Fruit fly (Drosophila melanogaster) whole organism, embryonic: ENCODE results near the gene RpL28.
A peak's percentile ranks its signal among the peaks of the same experiment; 100 is the strongest.

Source experiments
- Antp ChIP-seq: fragments of 200-800 bp; sonication (Bioruptor generic); optimal IDR thresholded peaks from 3 replicates; lab custom pipeline; 2016; ENCODE audit warnings: missing biosample characterization, missing genetic modification characterization
- Asciz ChIP-seq: fragments of 200-800 bp; sonication (Bioruptor generic); optimal IDR thresholded peaks from 2 replicates; lab custom pipeline; 2017; ENCODE audit warnings: missing biosample characterization, mild to moderate bottlenecking, missing genetic modification characterization, missing genetic modification reagents
- BEAF-32 ChIP-seq: fragments of 200-800 bp; sonication (Bioruptor generic); optimal IDR thresholded peaks from 3 replicates; lab custom pipeline; 2017; ENCODE audit warnings: missing biosample characterization, missing genetic modification characterization, mild to moderate bottlenecking, moderate library complexity, missing genetic modification reagents
- Bdp1 ChIP-seq: fragments of 200-800 bp; sonication (Bioruptor generic); optimal IDR thresholded peaks from 3 replicates; lab custom pipeline; 2016; ENCODE audit warnings: missing biosample characterization, missing genetic modification characterization
- CG10147 ChIP-seq: fragments of 200-800 bp; sonication (Bioruptor generic); optimal IDR thresholded peaks from 2 replicates; lab custom pipeline; 2019; ENCODE audit warnings: missing biosample characterization, mild to moderate bottlenecking, missing genetic modification characterization, moderate library complexity
- CG10654 ChIP-seq: fragments of 200-800 bp; sonication (Bioruptor generic); optimal IDR thresholded peaks from 2 replicates; lab custom pipeline; 2016; ENCODE audit warnings: missing biosample characterization, missing genetic modification characterization
- CG11504 ChIP-seq: fragments of 200-800 bp; sonication (Bioruptor generic); optimal IDR thresholded peaks from 3 replicates; lab custom pipeline; 2019; ENCODE audit warnings: missing biosample characterization, mild to moderate bottlenecking, missing genetic modification characterization, moderate library complexity
- CG12659 ChIP-seq: fragments of 200-800 bp; sonication (Bioruptor generic); optimal IDR thresholded peaks from 3 replicates; lab custom pipeline; 2017; ENCODE audit warnings: mild to moderate bottlenecking, missing biosample characterization, missing genetic modification reagents, missing genetic modification characterization
- CG12744 ChIP-seq: fragments of 200-800 bp; sonication (Bioruptor generic); optimal IDR thresholded peaks from 2 replicates; lab custom pipeline; 2016; ENCODE audit warnings: missing biosample characterization, missing genetic modification characterization
- CG16813 ChIP-seq: fragments of 200-800 bp; sonication (Bioruptor generic); IDR thresholded peaks from 3 replicates; pipeline ENCODE4 v1.3.6; 2022; ENCODE audit warnings: missing biosample characterization, missing genetic modification characterization; ENCODE audit not compliant: partially characterized antibody
- CG18476 ChIP-seq: fragments of 200-800 bp; sonication (Bioruptor generic); optimal IDR thresholded peaks from 2 replicates; lab custom pipeline; 2016; ENCODE audit warnings: missing biosample characterization, mild to moderate bottlenecking, missing genetic modification characterization
- CG2120 ChIP-seq: fragments of 200-800 bp; sonication (Bioruptor generic); optimal IDR thresholded peaks from 3 replicates; lab custom pipeline; 2016; ENCODE audit warnings: missing biosample characterization, missing genetic modification characterization
- CG2199 ChIP-seq: fragments of 200-800 bp; sonication (Bioruptor generic); IDR thresholded peaks from 3 replicates; pipeline ENCODE4 v1.3.6; 2022; ENCODE audit warnings: missing biosample characterization, missing genetic modification characterization
- CG3163 ChIP-seq: fragments of 200-800 bp; sonication (Bioruptor generic); optimal IDR thresholded peaks from 3 replicates; lab custom pipeline; 2016; ENCODE audit warnings: missing biosample characterization, missing genetic modification characterization
- CG32532 ChIP-seq: fragments of 200-800 bp; sonication (Bioruptor generic); IDR thresholded peaks from 2 replicates; pipeline ENCODE4 v1.3.6; 2022; ENCODE audit warnings: missing biosample characterization, missing genetic modification characterization
- CG3281 ChIP-seq: fragments of 200-800 bp; sonication (Bioruptor generic); optimal IDR thresholded peaks from 3 replicates; lab custom pipeline; 2017; ENCODE audit warnings: missing biosample characterization, mild to moderate bottlenecking, missing genetic modification characterization
- CG4404 ChIP-seq: fragments of 200-800 bp; sonication (Bioruptor generic); IDR thresholded peaks from 2 replicates; pipeline ENCODE4 v1.3.6; 2022; ENCODE audit warnings: missing biosample characterization, missing genetic modification characterization
- CG4424 ChIP-seq: fragments of 200-800 bp; sonication (Bioruptor generic); optimal IDR thresholded peaks from 3 replicates; lab custom pipeline; 2016; ENCODE audit warnings: missing biosample characterization, missing genetic modification characterization
- CG8281 ChIP-seq: fragments of 200-800 bp; sonication (Bioruptor generic); optimal IDR thresholded peaks from 2 replicates; lab custom pipeline; 2018; ENCODE audit warnings: missing biosample characterization, mild to moderate bottlenecking, missing genetic modification characterization, moderate library complexity
- CG9797 ChIP-seq: fragments of 200-800 bp; sonication (Bioruptor generic); optimal IDR thresholded peaks from 3 replicates; lab custom pipeline; 2018; ENCODE audit warnings: missing biosample characterization, mild to moderate bottlenecking, missing genetic modification characterization
- Dbx ChIP-seq: fragments of 200-800 bp; sonication (Bioruptor generic); IDR thresholded peaks from 3 replicates; pipeline ENCODE4 v1.3.6; 2022; ENCODE audit warnings: missing biosample characterization, missing genetic modification characterization
- Dref ChIP-seq: fragments of 200-800 bp; sonication (Bioruptor generic); IDR thresholded peaks from 2 replicates; pipeline ENCODE4 v1.3.6; 2022; ENCODE audit warnings: missing biosample characterization, missing genetic modification characterization
- HLHmδ ChIP-seq: fragments of 200-800 bp; sonication (Bioruptor generic); optimal IDR thresholded peaks from 2 replicates; lab custom pipeline; 2018; ENCODE audit warnings: missing biosample characterization, mild to moderate bottlenecking, missing genetic modification characterization, moderate library complexity
- HmgD ChIP-seq: fragments of 200-800 bp; sonication (Bioruptor generic); optimal IDR thresholded peaks from 3 replicates; lab custom pipeline; 2016; ENCODE audit warnings: missing biosample characterization, missing genetic modification characterization
- Hsf ChIP-seq: fragments of 200-800 bp; sonication (Bioruptor generic); optimal IDR thresholded peaks from 3 replicates; lab custom pipeline; 2016; ENCODE audit warnings: missing biosample characterization, missing genetic modification characterization
- Lhr ChIP-seq: fragments of 200-800 bp; sonication (Bioruptor generic); optimal IDR thresholded peaks from 3 replicates; lab custom pipeline; 2017; ENCODE audit warnings: mild to moderate bottlenecking, missing biosample characterization, missing genetic modification reagents, missing genetic modification characterization
- MBD-R2 ChIP-seq: fragments of 200-800 bp; sonication (Bioruptor generic); IDR thresholded peaks from 2 replicates; pipeline ENCODE4 v1.3.6; 2022; ENCODE audit warnings: missing biosample characterization, missing genetic modification characterization
- Mad ChIP-seq: fragments of 200-800 bp; sonication (Bioruptor generic); optimal IDR thresholded peaks from 2 replicates; lab custom pipeline; 2016; ENCODE audit warnings: missing biosample characterization, missing genetic modification characterization
- Med ChIP-seq: fragments of 200-800 bp; sonication (Bioruptor generic); peaks from one replicate; lab custom pipeline; 2016; ENCODE audit warnings: missing biosample characterization, missing genetic modification characterization, mild to moderate bottlenecking, inconsistent platforms, moderate library complexity
- Meics ChIP-seq: fragments of 200-800 bp; sonication (Bioruptor generic); optimal IDR thresholded peaks from 2 replicates; lab custom pipeline; 2017; ENCODE audit warnings: missing biosample characterization, mild to moderate bottlenecking, missing genetic modification characterization
- NC2β ChIP-seq: fragments of 200-800 bp; sonication (Bioruptor generic); optimal IDR thresholded peaks from 2 replicates; lab custom pipeline; 2016; ENCODE audit warnings: missing biosample characterization, missing genetic modification characterization
- NK7.1 ChIP-seq: fragments of 200-800 bp; sonication (Bioruptor generic); optimal IDR thresholded peaks from 3 replicates; lab custom pipeline; 2016; ENCODE audit warnings: missing biosample characterization, missing genetic modification characterization
- Nf-YA ChIP-seq: fragments of 200-800 bp; sonication (Bioruptor generic); IDR thresholded peaks from 2 replicates; pipeline ENCODE4 v1.3.6; 2022; ENCODE audit warnings: missing biosample characterization, missing genetic modification characterization
- Nf-YC ChIP-seq: fragments of 200-800 bp; optimal IDR thresholded peaks from 3 replicates; lab custom pipeline; 2019; ENCODE audit warnings: missing biosample characterization, mild to moderate bottlenecking, missing genetic modification characterization, moderate library complexity
- Opbp ChIP-seq: fragments of 200-800 bp; sonication (Bioruptor generic); IDR thresholded peaks from 3 replicates; pipeline ENCODE4 v1.3.6; 2022; ENCODE audit warnings: missing biosample characterization, missing genetic modification characterization; ENCODE audit not compliant: partially characterized antibody
- Side ChIP-seq: fragments of 200-800 bp; sonication (Bioruptor generic); optimal IDR thresholded peaks from 2 replicates; lab custom pipeline; 2016; ENCODE audit warnings: missing biosample characterization, missing genetic modification characterization
- Sry-β ChIP-seq: fragments of 200-800 bp; sonication (Bioruptor generic); optimal IDR thresholded peaks from 2 replicates; lab custom pipeline; 2018; ENCODE audit warnings: missing biosample characterization, mild to moderate bottlenecking, missing genetic modification characterization, moderate library complexity
- da ChIP-seq: fragments of 200-800 bp; sonication (Bioruptor generic); optimal IDR thresholded peaks from 2 replicates; lab custom pipeline; 2016; ENCODE audit warnings: missing biosample characterization, missing genetic modification characterization
- dysf ChIP-seq: fragments of 200-800 bp; sonication (Bioruptor generic); IDR thresholded peaks from 3 replicates; pipeline ENCODE4 v1.3.6; 2022; ENCODE audit warnings: missing biosample characterization, missing genetic modification characterization
- grau ChIP-seq: fragments of 200-800 bp; optimal IDR thresholded peaks from 3 replicates; lab custom pipeline; 2019; ENCODE audit warnings: missing biosample characterization, mild to moderate bottlenecking, missing genetic modification characterization, moderate library complexity
- gro ChIP-seq: fragments of 200-800 bp; sonication (Bioruptor generic); optimal IDR thresholded peaks from 2 replicates; lab custom pipeline; 2016; ENCODE audit warnings: missing biosample characterization, missing genetic modification characterization
- ham ChIP-seq: fragments of 200-800 bp; sonication (Bioruptor generic); IDR thresholded peaks from 2 replicates; pipeline ENCODE4 v1.3.6; 2022; ENCODE audit warnings: missing biosample characterization, missing genetic modification characterization
- kni ChIP-seq: fragments of 200-800 bp; sonication (Bioruptor generic); optimal IDR thresholded peaks from 3 replicates; lab custom pipeline; 2017; ENCODE audit warnings: mild to moderate bottlenecking, missing biosample characterization, missing genetic modification reagents, missing genetic modification characterization
- lilli ChIP-seq: fragments of 200-800 bp; sonication (Bioruptor generic); optimal IDR thresholded peaks from 3 replicates; lab custom pipeline; 2016; ENCODE audit warnings: missing biosample characterization, missing genetic modification characterization
- onecut ChIP-seq: fragments of 200-800 bp; sonication (Bioruptor generic); IDR thresholded peaks from 2 replicates; pipeline ENCODE4 v1.3.6; 2022; ENCODE audit warnings: missing biosample characterization, missing genetic modification characterization
- org-1 ChIP-seq: fragments of 200-800 bp; sonication (Bioruptor generic); optimal IDR thresholded peaks from 2 replicates; lab custom pipeline; 2017; ENCODE audit warnings: missing biosample characterization, missing genetic modification characterization
- pita ChIP-seq: fragments of 200-800 bp; sonication (Bioruptor generic); optimal IDR thresholded peaks from 2 replicates; lab custom pipeline; 2017; ENCODE audit warnings: missing biosample characterization, mild to moderate bottlenecking, missing genetic modification characterization
- repo ChIP-seq: fragments of 200-800 bp; sonication (Bioruptor generic); optimal IDR thresholded peaks from 2 replicates; lab custom pipeline; 2016; ENCODE audit warnings: missing biosample characterization, missing genetic modification characterization
- run ChIP-seq: fragments of 200-800 bp; sonication (Bioruptor generic); optimal IDR thresholded peaks from 3 replicates; lab custom pipeline; 2018; ENCODE audit warnings: missing biosample characterization, mild to moderate bottlenecking, missing genetic modification characterization
- tup ChIP-seq: fragments of 200-800 bp; sonication (Bioruptor generic); optimal IDR thresholded peaks from 2 replicates; lab custom pipeline; 2016; ENCODE audit warnings: missing biosample characterization, mild to moderate bottlenecking, missing genetic modification characterization, moderate library complexity

RpL28 gene

DNA sequence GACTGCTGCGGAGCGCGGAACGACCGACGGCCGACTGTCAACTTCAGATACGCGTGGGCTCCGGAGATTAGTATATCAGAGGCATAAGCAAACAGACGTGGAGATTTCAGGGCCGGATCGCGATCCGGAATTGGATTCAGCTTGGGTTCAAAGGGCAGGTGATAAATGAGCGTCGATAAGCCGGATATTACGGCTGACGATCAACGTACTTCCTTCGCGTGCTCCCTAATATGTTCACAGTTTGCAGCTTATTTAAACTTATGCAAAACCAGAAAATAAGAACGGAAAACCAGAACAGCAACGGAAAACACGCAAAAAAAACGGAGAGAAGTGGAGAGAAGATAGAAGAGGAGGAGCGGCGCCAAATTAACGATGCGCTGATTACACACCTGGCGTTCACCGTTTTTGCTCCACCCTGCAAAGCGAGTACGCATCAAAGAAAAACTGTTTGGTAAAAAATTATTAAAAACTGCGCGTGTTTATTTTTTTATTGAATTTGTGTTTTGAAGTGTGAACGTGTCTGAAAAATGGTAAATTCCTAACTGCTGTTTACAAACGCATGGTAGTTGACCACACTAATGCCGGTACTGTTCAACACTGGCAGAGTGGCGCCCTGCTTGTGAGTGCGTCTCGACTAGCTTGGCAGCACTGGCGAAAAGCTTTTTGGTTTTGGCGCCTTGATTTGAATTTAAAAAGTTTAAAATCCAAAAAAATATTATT lies 16.4 kb upstream of the RpL28 start, which contains the start of gene CG17746 (continued):
- TF ChIP-seq Nf-YC (peak; percentile 40), CG12659 (GFP tag; lab: Kevin White, UChicago) (peak; percentile 75), MBD-R2 (GFP tag; lab: Robert Waterston, UW) (peak; percentile 80), HLHmδ (GFP tag; lab: Kevin White, UChicago) (peak; percentile 36), CG2199 (GFP tag; lab: Robert Waterston, UW) (no peak), grau (tag; lab: Kevin White, UChicago) (peak; percentile 25), da (GFP tag; lab: Kevin White, UChicago) (peak; percentile 25), onecut (GFP tag; lab: Robert Waterston, UW) (0 out of 2 replicates have a peak, but pooled peaks have one; percentile 6), Dref (GFP tag; lab: Robert Waterston, UW) (peak; percentile 45; the same call in 1 of the 2 replicates), Med (peak; percentile 92), Opbp (GFP tag; lab: Robert Waterston, UW) (peak; percentile 80), CG3281 (GFP tag; lab: Kevin White, UChicago) (peak; percentile 8), Sry-β (GFP tag; lab: Kevin White, UChicago) (no peak), NC2β (peak; percentile 28), ham (GFP tag; lab: Robert Waterston, UW) (no peak), Dbx (GFP tag; lab: Robert Waterston, UW) (peak; percentile 52; the same call in 2 of the 3 replicates), CG11504 (tag; lab: Kevin White, UChicago) (no peak), HmgD (GFP tag; lab: Kevin White, UChicago) (peak; percentile 53), org-1 (GFP tag; lab: Kevin White, UChicago) (no peak), CG32532 (GFP tag; lab: Robert Waterston, UW) (no peak), CG4404 (no peak), CG4424 (GFP tag; lab: Kevin White, UChicago) (no peak), CG2120 (GFP tag; lab: Kevin White, UChicago) (peak; percentile 76), CG18476 (GFP tag; lab: Kevin White, UChicago) (no peak), CG3163 (GFP tag; lab: Kevin White, UChicago) (no peak), lilli (GFP tag; lab: Kevin White, UChicago) (peak; percentile 62), Nf-YA (GFP tag; lab: Robert Waterston, UW) (no peak), BEAF-32 (peak; percentile 48), CG8281 (tag; lab: Kevin White, UChicago) (no peak), CG16813 (GFP tag; lab: Robert Waterston, UW) (peak; percentile 60; the same call in 2 of the 3 replicates), dysf (GFP tag; lab: Robert Waterston, UW) (peak; percentile 37; the same call in 1 of the 3 replicates), NK7.1 (GFP tag; lab: Kevin White, UChicago) (no peak), repo (GFP tag; lab: Kevin White, UChicago) (peak; percentile 32), CG12744 (GFP tag; lab: Kevin White, UChicago) (peak; percentile 50), gro (GFP tag; lab: Kevin White, UChicago) (peak; percentile 82), Asciz (GFP tag; lab: Kevin White, UChicago) (no peak), run (tag; lab: Kevin White, UChicago) (no peak), kni (GFP tag; lab: Kevin White, UChicago) (no peak), tup (no peak), Antp (GFP tag; lab: Kevin White, UChicago) (peak; percentile 34), Side (GFP tag; lab: Kevin White, UChicago) (peak; percentile 56), CG9797 (peak; percentile 93), pita (GFP tag; lab: Kevin White, UChicago) (peak; percentile 66), Mad (peak; percentile 41), Lhr (GFP tag; lab: Kevin White, UChicago) (peak; percentile 92), Meics (no peak), CG10147 (GFP tag; lab: Kevin White, UChicago) (no peak), Hsf (peak; percentile 45), CG10654 (peak; percentile 47), Bdp1 (GFP tag; lab: Kevin White, UChicago) (peak; percentile 56)
